Worm (Caenorhabditis elegans) whole organism, L3 larva: ENCODE measurements around the gene T07D1.3.

Experiments
- R02D3.7 ChIP-seq: fragments of 150-350 bp; optimal IDR thresholded peaks from 2 replicates; lab custom pipeline; 2014; ENCODE audit warnings: missing biosample characterization, missing genetic modification characterization
- aly-2 ChIP-seq: fragments of 150-350 bp; optimal IDR thresholded peaks from 2 replicates; lab custom pipeline; 2014; ENCODE audit warnings: missing biosample characterization, missing genetic modification characterization
- ama-1 ChIP-seq: fragments of 150-350 bp; optimal IDR thresholded peaks from 2 replicates; lab custom pipeline; 2018
- ceh-16 ChIP-seq: sonication (generic microtip); optimal IDR thresholded peaks from 2 replicates; lab custom pipeline; 2017; ENCODE audit warnings: missing biosample characterization, missing genetic modification characterization
- ceh-28 ChIP-seq: fragments of 150-350 bp; optimal IDR thresholded peaks from 2 replicates; lab custom pipeline; 2014; ENCODE audit warnings: missing biosample characterization, missing genetic modification reagents, missing genetic modification characterization
- ceh-82 ChIP-seq: fragments of 150-350 bp; optimal IDR thresholded peaks from 2 replicates; lab custom pipeline; 2014; ENCODE audit warnings: missing biosample characterization, missing genetic modification characterization
- ceh-9 ChIP-seq: sonication (generic microtip); optimal IDR thresholded peaks from 2 replicates; lab custom pipeline; 2018; ENCODE audit warnings: missing biosample characterization, missing genetic modification characterization
- daf-12 ChIP-seq: fragments of 150-350 bp; optimal IDR thresholded peaks from 2 replicates; lab custom pipeline; 2014; ENCODE audit warnings: missing biosample characterization, missing genetic modification reagents, missing genetic modification characterization
- egl-27 ChIP-seq: sonication (generic microtip); optimal IDR thresholded peaks from 4 replicates; lab custom pipeline; 2017; ENCODE audit warnings: missing biosample characterization, missing genetic modification reagents, missing genetic modification characterization
- egl-5 ChIP-seq: fragments of 150-350 bp; optimal IDR thresholded peaks from 2 replicates; lab custom pipeline; 2017; ENCODE audit warnings: missing biosample characterization, missing genetic modification reagents, missing genetic modification characterization, inconsistent platforms
- elt-1 ChIP-seq: fragments of 150-350 bp; optimal IDR thresholded peaks from 2 replicates; lab custom pipeline; 2014; ENCODE audit warnings: missing biosample characterization, missing genetic modification characterization
- elt-2 ChIP-seq: sonication (generic microtip); optimal IDR thresholded peaks from 2 replicates; lab custom pipeline; 2016; ENCODE audit warnings: missing genetic modification reagents, mild to moderate bottlenecking, missing genetic modification characterization, missing compliant biosample characterization
- elt-3 ChIP-seq, 3 experiments: fragments of 150-350 bp in 1 of 3; sonication (generic microtip) in 2 of 3; optimal IDR thresholded peaks; 2 replicates in 2 of 3; 4 replicates in 1 of 3; lab custom pipeline; 2014 to 2017; ENCODE audit warnings: missing biosample characterization in 3 of 3, missing genetic modification characterization in 3 of 3
- eor-1 ChIP-seq, 2 experiments: fragments of 150-350 bp; optimal IDR thresholded peaks; 2 replicates each; lab custom pipeline; 2014 to 2018; ENCODE audit warnings: missing biosample characterization in 2 of 2, missing genetic modification characterization in 2 of 2
- fkh-10 ChIP-seq: sonication (generic microtip); optimal IDR thresholded peaks from 2 replicates; lab custom pipeline; 2017; ENCODE audit warnings: missing biosample characterization, missing genetic modification reagents, missing genetic modification characterization
- fkh-2 ChIP-seq: fragments of 150-350 bp; optimal IDR thresholded peaks from 2 replicates; lab custom pipeline; 2014; ENCODE audit warnings: missing biosample characterization, missing genetic modification reagents, missing genetic modification characterization
- fos-1 ChIP-seq: fragments of 150-350 bp; optimal IDR thresholded peaks from 2 replicates; lab custom pipeline; 2014; ENCODE audit warnings: missing biosample characterization, missing genetic modification characterization
- jun-1 ChIP-seq: fragments of 150-350 bp; optimal IDR thresholded peaks from 2 replicates; lab custom pipeline; 2014; ENCODE audit warnings: missing biosample characterization, missing genetic modification reagents, missing genetic modification characterization
- lin-15B ChIP-seq: fragments of 150-350 bp; optimal IDR thresholded peaks from 2 replicates; lab custom pipeline; 2014; ENCODE audit warnings: missing biosample characterization, missing genetic modification characterization
- lin-39 ChIP-seq: fragments of 150-350 bp; optimal IDR thresholded peaks from 2 replicates; lab custom pipeline; 2018; ENCODE audit warnings: missing biosample characterization, missing genetic modification reagents, missing genetic modification characterization
- lsy-12 ChIP-seq: sonication (generic microtip); optimal IDR thresholded peaks from 2 replicates; lab custom pipeline; 2016; ENCODE audit warnings: mild to moderate bottlenecking, missing genetic modification characterization, missing compliant biosample characterization
- mdl-1 ChIP-seq: fragments of 150-350 bp; optimal IDR thresholded peaks from 2 replicates; lab custom pipeline; 2014; ENCODE audit warnings: missing biosample characterization, missing genetic modification characterization
- mml-1 ChIP-seq: fragments of 150-350 bp; sonication (generic microtip); optimal IDR thresholded peaks from 3 replicates; lab custom pipeline; 2014; ENCODE audit warnings: missing biosample characterization, missing genetic modification characterization
- nfya-1 ChIP-seq: sonication (generic microtip); optimal IDR thresholded peaks from 2 replicates; lab custom pipeline; 2017; ENCODE audit warnings: missing genetic modification characterization, mild to moderate bottlenecking, missing compliant biosample characterization, antibody characterized with exemption, moderate library complexity; ENCODE audit not compliant: insufficient read depth
- nhr-11 ChIP-seq: fragments of 150-350 bp; optimal IDR thresholded peaks from 2 replicates; lab custom pipeline; 2014; ENCODE audit warnings: missing biosample characterization, missing genetic modification characterization
- nhr-12 ChIP-seq: fragments of 150-350 bp; optimal IDR thresholded peaks from 2 replicates; lab custom pipeline; 2014; ENCODE audit warnings: missing biosample characterization, missing genetic modification characterization
- nhr-23 ChIP-seq: fragments of 150-350 bp; optimal IDR thresholded peaks from 2 replicates; lab custom pipeline; 2014; ENCODE audit warnings: missing biosample characterization, missing genetic modification reagents, missing genetic modification characterization
- nhr-237 ChIP-seq: fragments of 150-350 bp; optimal IDR thresholded peaks from 2 replicates; lab custom pipeline; 2014; ENCODE audit warnings: missing biosample characterization, missing genetic modification characterization
- nhr-25 ChIP-seq: sonication (generic microtip); optimal IDR thresholded peaks from 2 replicates; lab custom pipeline; 2017; ENCODE audit warnings: missing biosample characterization, missing genetic modification characterization
- nhr-28 ChIP-seq: fragments of 150-350 bp; optimal IDR thresholded peaks from 2 replicates; lab custom pipeline; 2014; ENCODE audit warnings: missing biosample characterization, missing genetic modification characterization
- nhr-43 ChIP-seq: sonication (generic microtip); optimal IDR thresholded peaks from 2 replicates; lab custom pipeline; 2016; ENCODE audit warnings: mild to moderate bottlenecking, missing genetic modification characterization, missing compliant biosample characterization; ENCODE audit not compliant: poor library complexity, severe bottlenecking
- nhr-67 ChIP-seq: fragments of 150-350 bp; optimal IDR thresholded peaks from 2 replicates; lab custom pipeline; 2014; ENCODE audit warnings: missing biosample characterization, missing genetic modification characterization
- nhr-76 ChIP-seq: fragments of 150-350 bp; sonication (generic microtip); optimal IDR thresholded peaks from 5 replicates; lab custom pipeline; 2014; ENCODE audit warnings: missing biosample characterization, missing genetic modification characterization
- pha-4 ChIP-seq: fragments of 150-350 bp; optimal IDR thresholded peaks from 2 replicates; lab custom pipeline; 2014; ENCODE audit warnings: missing biosample characterization, missing genetic modification reagents, missing genetic modification characterization
- pqm-1 ChIP-seq: fragments of 150-350 bp; optimal IDR thresholded peaks from 2 replicates; lab custom pipeline; 2017; ENCODE audit warnings: missing biosample characterization, missing genetic modification characterization, inconsistent platforms
- sea-2 ChIP-seq: fragments of 150-350 bp; sonication (generic microtip); optimal IDR thresholded peaks from 4 replicates; lab custom pipeline; 2014; ENCODE audit warnings: missing biosample characterization, missing genetic modification reagents, missing genetic modification characterization
- skn-1 ChIP-seq: fragments of 150-350 bp; optimal IDR thresholded peaks from 2 replicates; lab custom pipeline; 2014; ENCODE audit warnings: missing biosample characterization, missing genetic modification characterization
- snpc-4 ChIP-seq: fragments of 150-350 bp; optimal IDR thresholded peaks from 2 replicates; lab custom pipeline; 2014; ENCODE audit warnings: missing biosample characterization, missing genetic modification characterization
- unc-62 ChIP-seq: fragments of 150-350 bp; sonication (generic microtip); optimal IDR thresholded peaks from 4 replicates; lab custom pipeline; 2014; ENCODE audit warnings: missing biosample characterization, missing genetic modification reagents, missing genetic modification characterization
- ztf-4 ChIP-seq: fragments of 150-350 bp; optimal IDR thresholded peaks from 2 replicates; lab custom pipeline; 2014; ENCODE audit warnings: missing biosample characterization, missing genetic modification characterization

The T07D1.3 gene

DNA sequence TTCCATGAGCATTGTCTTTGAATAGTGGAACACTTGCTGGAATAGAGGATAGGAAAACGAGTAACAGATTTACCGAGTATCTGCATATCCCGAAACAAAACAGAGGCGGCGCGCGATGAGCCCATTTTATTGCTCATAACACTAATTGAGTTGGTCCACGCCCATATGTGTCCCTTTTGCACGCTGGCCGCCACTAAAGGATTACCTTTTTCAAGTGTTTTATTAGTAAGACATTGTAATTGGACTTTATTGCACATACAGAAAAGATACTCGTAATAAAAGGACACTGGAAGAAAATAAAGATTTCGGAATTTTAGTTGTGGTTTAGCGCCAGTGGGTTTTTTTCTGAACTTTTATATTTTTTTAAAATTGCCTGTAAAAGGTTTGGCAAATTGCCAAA is 29.9 kb downstream of the T07D1.3 start, which contains the start of gene hlh-15:
Gene hlh-15 (minus strand): TSS at position 101 of the 400 bp plus-strand sequence.
- TF ChIP-seq egl-27 (tag; lab: Kevin White, UChicago), result no peak
- TF ChIP-seq, all 47 proteins: peak for 0

DNA sequence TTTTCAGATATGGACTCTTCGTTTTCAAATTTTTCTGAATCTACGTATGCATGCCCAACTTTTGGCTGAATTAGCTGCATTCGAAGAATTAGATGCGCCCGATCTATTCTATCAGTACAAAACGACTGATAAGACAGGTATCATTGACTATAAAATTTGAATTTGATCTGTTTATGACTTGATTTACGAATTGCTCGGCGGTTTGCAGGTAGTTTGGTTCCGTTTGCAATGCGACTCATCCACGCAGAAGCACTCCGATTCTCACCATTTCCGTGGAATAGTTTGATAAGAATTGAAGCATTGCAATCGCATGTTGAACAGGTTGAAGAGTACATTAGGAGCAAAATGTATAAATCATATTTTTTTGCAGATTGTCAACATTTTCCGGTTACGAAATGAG is 32.2 kb downstream of the T07D1.3 start:
- TF ChIP-seq nhr-12 (tag; lab: Kevin White, UChicago), result no peak
- TF ChIP-seq elt-2, result peak; percentile 68
- TF ChIP-seq daf-12, result no peak
- no peak for TF ChIP-seq aly-2 (tag; lab: Kevin White, UChicago)
- peak; percentile 11 for TF ChIP-seq pqm-1 (tag; lab: Kevin White, UChicago)
- TF ChIP-seq nfya-1 (tag; lab: Kevin White, UChicago), result no peak
- TF ChIP-seq jun-1, result no peak
- TF ChIP-seq nhr-43 (tag; lab: Kevin White, UChicago), result no peak
- TF ChIP-seq egl-5 (tag; lab: Kevin White, UChicago), result no peak
- TF ChIP-seq lin-15B (tag; lab: Kevin White, UChicago), result no peak
- no peak for TF ChIP-seq ceh-28 (tag; lab: Kevin White, UChicago)
- no peak for TF ChIP-seq nhr-76 (tag; lab: Kevin White, UChicago)
- TF ChIP-seq ztf-4 (tag; lab: Kevin White, UChicago), result no peak

DNA sequence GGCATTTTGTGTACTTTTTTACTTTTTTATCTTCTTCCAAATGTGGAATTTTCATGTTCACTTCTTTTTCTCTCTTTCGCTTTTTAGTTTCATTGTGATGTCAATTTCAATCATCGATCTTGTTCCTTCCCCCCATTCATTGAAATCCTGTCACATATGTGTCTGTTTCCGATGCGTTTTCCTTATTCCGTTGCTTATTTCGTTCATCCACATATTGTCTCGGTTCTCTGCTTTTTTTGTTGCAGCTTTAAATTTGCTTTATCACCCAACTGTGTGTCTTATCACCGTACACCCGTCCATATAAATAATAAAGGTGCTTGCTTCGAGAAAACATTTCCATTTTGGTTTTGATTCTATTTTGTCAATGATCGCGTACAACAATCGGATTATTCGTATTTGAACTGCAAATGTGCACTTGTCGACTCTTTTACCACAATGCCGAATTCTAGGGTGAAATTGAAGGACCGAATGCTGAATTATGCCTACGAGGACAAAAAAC is 33.9 kb downstream of the T07D1.3 start, which contains the start of the genes C43H6.12 and trpp-12:
Gene C43H6.12 (plus strand): TSS at position 365 of the 499 bp plus-strand sequence.
Gene trpp-12 (plus strand): TSS at position 449 of the 499 bp plus-strand sequence.
- peak; percentile 9 for TF ChIP-seq elt-2
- TF ChIP-seq lsy-12, result no peak

DNA sequence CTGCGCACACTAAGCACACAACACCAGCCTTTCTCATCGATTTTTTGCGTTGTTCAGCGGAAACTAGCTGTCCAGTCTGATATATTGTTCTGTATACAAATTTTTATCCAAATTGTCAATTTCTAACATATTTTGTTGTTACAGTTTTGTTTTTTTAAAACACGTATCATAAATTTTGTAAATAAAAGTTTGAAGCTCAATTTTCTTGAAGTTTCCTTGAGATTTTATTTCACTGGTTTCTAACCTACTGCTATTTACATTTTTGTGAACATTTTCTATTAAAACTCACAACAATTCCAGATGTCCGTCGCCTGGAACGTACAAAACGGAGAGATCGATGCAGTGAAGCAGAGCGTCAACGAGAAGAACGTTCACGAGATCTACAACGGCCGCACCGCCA is 36.0 kb downstream of the T07D1.3 start, which contains the start of gene mtpn-1:
Gene mtpn-1 (plus strand): TSS at position 301 of the 400 bp plus-strand sequence.
- TF ChIP-seq nfya-1 (tag; lab: Kevin White, UChicago) (no peak), lsy-12 (no peak), elt-1 (tag; lab: Kevin White, UChicago) (no peak), skn-1 (tag; lab: Kevin White, UChicago) (no peak), sea-2 (GFP tag; lab: Kevin White, UChicago) (no peak), R02D3.7 (tag; lab: Kevin White, UChicago) (no peak), elt-3 (tag; optimal IDR thresholded peaks at IDR 0.05; lab: Kevin White, UChicago) (no peak), daf-12 (no peak), ceh-9 (tag; lab: Kevin White, UChicago) (no peak), ceh-82 (no peak), nhr-23 (no peak), nhr-67 (tag; lab: Kevin White, UChicago) (no peak), ztf-4 (tag; lab: Kevin White, UChicago) (no peak), nhr-76 (tag; lab: Kevin White, UChicago) (no peak), mml-1 (tag; lab: Kevin White, UChicago) (no peak), pha-4 (tag; lab: Kevin White, UChicago) (no peak), pqm-1 (tag; lab: Kevin White, UChicago) (no peak)

DNA sequence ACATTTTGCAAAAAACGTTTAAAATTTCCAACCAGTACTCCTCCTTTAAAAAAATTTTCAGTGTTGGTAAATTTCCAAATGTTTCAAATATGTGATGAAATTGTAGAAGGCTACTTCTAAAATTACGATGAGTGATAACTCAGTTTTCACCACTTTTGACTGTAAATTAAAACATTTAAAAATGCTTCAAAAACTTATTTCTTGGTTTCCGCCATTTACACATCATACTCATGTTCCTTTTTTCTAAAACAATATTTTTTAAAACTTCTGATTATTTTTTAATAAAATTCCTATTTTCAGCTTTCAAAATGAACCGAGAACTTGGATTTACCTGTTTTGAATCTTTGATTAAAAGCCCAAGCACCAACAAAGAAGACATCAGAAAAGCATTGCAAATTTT is 39.5 kb downstream of the T07D1.3 start, which contains the start of gene C43H6.4:
Gene C43H6.4 (plus strand): TSS at position 301 of the 400 bp plus-strand sequence.
- TF ChIP-seq egl-27 (tag; lab: Kevin White, UChicago) (no peak), nhr-76 (tag; lab: Kevin White, UChicago) (no peak), ztf-4 (tag; lab: Kevin White, UChicago) (no peak), elt-3 (tag; optimal IDR thresholded peaks at IDR 0.05; lab: Kevin White, UChicago) (no peak), nhr-11 (no peak)

DNA sequence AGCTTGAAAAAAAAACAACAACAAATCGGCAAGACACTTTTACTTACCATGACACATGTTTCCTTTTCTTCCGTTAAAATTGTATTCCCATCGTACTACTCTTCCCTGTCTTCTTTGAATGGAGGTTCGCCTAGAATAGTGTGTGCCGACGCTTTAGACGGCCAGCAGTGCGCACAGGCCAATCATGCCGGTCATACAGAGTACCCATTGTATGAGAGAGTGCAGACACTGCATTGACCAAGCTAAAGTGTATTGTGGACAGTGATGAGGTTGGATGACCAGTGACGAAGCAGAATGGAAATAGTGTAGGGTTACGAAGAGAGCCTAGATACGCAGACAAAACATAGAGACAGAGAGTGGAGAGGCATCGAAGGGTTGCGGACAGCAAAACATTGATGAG is 41.3 kb downstream of the T07D1.3 start, which contains the start of gene dhhc-9:
Gene dhhc-9 (minus strand): TSS at position 154 of the 400 bp plus-strand sequence.
- TF ChIP-seq nhr-23 (peak; percentile 39), lin-39 (tag; lab: Kevin White, UChicago) (peak; percentile 61), nhr-25 (tag; lab: Kevin White, UChicago) (peak; percentile 64), unc-62 (GFP tag; lab: Kevin White, UChicago) (no peak), mdl-1 (tag; lab: Kevin White, UChicago) (no peak), ceh-82 (no peak), egl-5 (tag; lab: Kevin White, UChicago) (no peak), nhr-11 (no peak), daf-12 (no peak), snpc-4 (peak; percentile 53), ama-1 (lab: Kevin White, UChicago) (no peak), eor-1 (tag; optimal IDR thresholded peaks at IDR 0.05; lab: Kevin White, UChicago) (no peak), elt-2 (peak; percentile 17), nhr-237 (tag; lab: Kevin White, UChicago) (no peak), ztf-4 (tag; lab: Kevin White, UChicago) (no peak), nhr-28 (no peak), skn-1 (tag; lab: Kevin White, UChicago) (no peak), nhr-76 (tag; lab: Kevin White, UChicago) (no peak), fos-1 (tag; lab: Kevin White, UChicago) (no peak), pqm-1 (tag; lab: Kevin White, UChicago) (peak; percentile 23), elt-3 (tag; optimal IDR thresholded peaks at IDR 0.05; lab: Kevin White, UChicago) (no peak), ceh-28 (tag; lab: Kevin White, UChicago) (no peak), egl-27 (tag; lab: Kevin White, UChicago) (no peak), fkh-2 (tag; lab: Kevin White, UChicago) (no peak), fkh-10 (no peak), ceh-16 (tag; lab: Kevin White, UChicago) (no peak)
